Fruit fly (Drosophila melanogaster): ENCODE results near the gene mRpL9.

DNA sequence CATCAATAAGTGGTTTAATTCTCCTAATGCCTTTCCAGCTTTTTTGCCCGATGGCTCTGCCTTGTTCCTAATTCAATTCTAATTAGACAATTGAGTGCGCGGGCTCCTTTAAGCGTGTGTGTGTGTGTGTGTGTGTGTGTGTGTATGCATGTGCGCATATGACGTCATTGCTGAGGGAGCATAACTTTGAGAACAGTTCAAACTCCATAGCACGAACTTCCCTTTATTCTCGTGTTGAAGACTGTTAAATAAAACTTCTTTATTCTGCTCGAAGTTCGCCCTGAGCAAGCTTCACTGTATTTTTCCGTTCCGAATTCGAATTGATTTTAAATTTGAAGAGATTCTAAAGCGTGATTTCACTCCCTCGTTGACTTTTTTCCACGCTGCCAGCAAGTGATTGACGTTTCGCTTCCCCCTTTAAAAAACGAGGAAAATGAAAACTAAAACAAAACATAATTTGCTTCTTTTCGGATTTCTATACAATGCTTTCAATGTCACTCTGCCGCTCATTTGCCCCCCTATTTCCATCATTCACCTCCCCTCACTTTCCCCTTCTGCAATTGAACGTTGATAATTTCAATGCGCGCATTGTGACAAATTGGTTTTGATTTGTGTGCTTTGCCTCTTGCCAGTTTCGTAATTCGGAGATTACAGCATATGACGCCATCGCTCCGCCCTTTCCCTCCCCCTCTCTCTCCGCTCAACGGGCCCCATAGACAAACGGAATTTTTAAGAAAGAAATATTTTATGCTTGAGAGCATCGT lies 38.1 kb upstream of the mRpL9 start:
- TF ChIP-seq gl (tag; optimal IDR thresholded peaks at IDR 0.05) (no peak), fd96Ca (GFP tag; IDR thresholded peaks at IDR 0.05) (no peak), CG12605 (GFP tag; IDR thresholded peaks at IDR 0.05) (no peak), Ets98B (GFP tag; IDR thresholded peaks at IDR 0.05) (no peak)

Data from whole organism, pupa.